Worm (Caenorhabditis elegans): ENCODE data around the gene F14H8.4.
"Not testable (repeated sequence)": the region's sequence is repeated elsewhere in the genome, so short reads cannot be mapped to it uniquely, and the experiment has no call there.

Gene F14H8.4

DNA sequence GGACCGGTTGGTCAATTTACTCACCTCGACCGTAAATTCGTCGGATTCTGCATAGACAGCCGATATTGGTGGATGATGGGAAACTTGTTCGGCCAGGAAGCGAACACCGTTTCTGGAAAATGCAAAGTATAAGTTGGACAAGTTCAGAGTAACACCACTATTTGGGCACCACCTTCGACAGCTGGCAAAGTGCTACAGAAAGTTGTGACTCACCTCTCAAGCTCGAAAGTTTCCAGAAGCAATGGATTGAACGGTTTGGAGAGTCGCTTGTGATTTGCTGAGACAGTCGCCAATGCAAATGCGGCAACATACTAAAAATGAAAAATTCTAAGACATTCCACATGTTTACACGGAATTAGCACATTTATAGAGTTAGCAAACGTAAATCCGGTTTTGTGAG is 10.3 kb upstream of the F14H8.4 start:
- TF ChIP-seq scrt-1 (GFP tag; IDR thresholded peaks at IDR 0.05) = no peak
- no peak for TF ChIP-seq B0310.2 (tag; optimal IDR thresholded peaks at IDR 0.05)
- no peak for TF ChIP-seq aly-1 (tag; optimal IDR thresholded peaks at IDR 0.05)
- TF ChIP-seq tbx-11 (GFP tag; IDR thresholded peaks at IDR 0.05) = no peak
- no peak for TF ChIP-seq hmbx-1 (tag; optimal IDR thresholded peaks at IDR 0.05)
- TF ChIP-seq ets-7 (tag; optimal IDR thresholded peaks at IDR 0.05) = no peak
- no peak for TF ChIP-seq ceh-36 (tag; optimal IDR thresholded peaks at IDR 0.05)
- no peak for TF ChIP-seq hnd-1 (tag; optimal IDR thresholded peaks at IDR 0.05)
- no peak for TF ChIP-seq F13C5.2 (tag; optimal IDR thresholded peaks at IDR 0.05)

DNA sequence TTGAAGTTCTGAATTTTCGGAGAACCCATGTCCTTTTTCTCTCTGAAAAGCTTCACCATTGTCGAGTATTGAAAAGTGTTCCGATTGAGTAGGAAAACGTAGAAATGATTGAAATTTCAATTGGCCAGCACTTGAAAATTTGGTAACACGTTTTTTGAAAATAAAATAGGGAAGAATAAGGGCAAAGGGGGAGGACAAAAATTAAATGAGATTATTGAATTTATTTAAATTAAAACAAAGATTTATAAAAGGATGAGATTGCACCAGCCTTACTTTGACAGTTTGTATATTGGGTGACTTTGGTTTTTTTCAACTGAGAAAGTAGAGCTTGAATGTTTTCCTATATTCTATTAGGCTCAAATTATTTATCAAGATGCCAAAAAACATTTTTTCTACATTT is 9.5 kb upstream of the F14H8.4 start, which contains the start of gene obr-2:
TSS of gene obr-2 (minus strand) at position 101 of the 400 bp plus-strand sequence.
- TF ChIP-seq ceh-13 (GFP tag; optimal IDR thresholded peaks at IDR 0.05) (no peak), ceh-36 (tag; optimal IDR thresholded peaks at IDR 0.05) (no peak), tbx-37 (GFP tag; conservative IDR thresholded peaks at IDR 0.05) (no peak), flt-1 (GFP tag; IDR thresholded peaks at IDR 0.05) (no peak), tbx-11 (GFP tag; IDR thresholded peaks at IDR 0.05) (no peak), pes-1 (GFP tag; IDR thresholded peaks at IDR 0.05) (no peak), scrt-1 (GFP tag; IDR thresholded peaks at IDR 0.05) (no peak), hmbx-1 (tag; optimal IDR thresholded peaks at IDR 0.05) (no peak), hnd-1 (tag; optimal IDR thresholded peaks at IDR 0.05) (no peak), ama-1 (optimal IDR thresholded peaks at IDR 0.05) (no peak)

DNA sequence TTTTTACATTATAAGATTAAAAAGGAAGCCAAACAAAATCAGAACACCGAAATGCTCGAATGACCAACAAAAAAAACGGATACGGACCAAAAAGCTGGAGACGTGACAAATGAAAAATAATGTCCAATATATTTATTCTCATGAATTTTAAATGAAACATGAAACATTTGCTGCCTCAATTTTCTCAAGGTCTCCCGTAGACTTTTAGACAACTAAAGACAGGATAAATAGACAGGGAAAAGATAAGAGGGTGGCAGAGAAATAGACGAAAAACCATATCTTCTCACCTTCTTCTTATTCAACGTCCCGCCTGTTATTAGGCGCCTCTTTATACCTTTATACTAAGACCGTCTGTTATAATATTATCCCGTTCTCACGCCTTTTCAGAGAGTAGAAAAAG is 7.8 kb upstream of the F14H8.4 start:
- TF ChIP-seq flt-1 (GFP tag; IDR thresholded peaks at IDR 0.05) = no peak

DNA sequence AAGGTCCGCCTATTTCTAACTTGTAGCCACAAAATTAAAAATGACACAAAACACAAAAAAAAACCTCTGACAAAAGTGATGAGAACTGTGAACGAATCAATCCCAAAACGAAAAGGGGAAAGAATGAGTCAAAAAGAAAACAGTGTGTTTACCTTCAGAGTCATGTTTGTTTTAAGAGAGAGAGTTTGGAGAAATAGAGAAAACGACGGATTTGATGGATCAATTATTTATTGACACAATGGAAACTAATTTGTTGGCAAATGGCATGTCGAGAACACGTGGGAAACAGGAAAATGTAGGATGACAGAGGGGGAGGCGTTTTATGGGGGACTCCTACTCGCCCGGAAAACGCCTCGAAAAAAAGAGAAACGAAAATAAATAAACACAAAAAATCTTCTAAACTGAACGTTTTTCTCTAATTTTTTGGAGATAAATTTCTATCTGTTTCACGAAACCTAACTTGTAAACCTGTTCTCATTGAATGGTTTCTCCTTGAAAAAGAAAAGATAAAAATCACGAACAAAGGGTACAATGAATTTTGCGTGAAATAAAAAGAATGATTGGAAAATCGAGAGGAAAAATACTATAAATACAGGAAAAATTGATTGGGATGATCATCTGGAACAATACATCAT is 6.7 kb upstream of the F14H8.4 start:
- TF ChIP-seq ama-1 (optimal IDR thresholded peaks at IDR 0.05) (no peak), tbx-11 (GFP tag; IDR thresholded peaks at IDR 0.05) (no peak), F13C5.2 (tag; optimal IDR thresholded peaks at IDR 0.05) (no peak), tbx-37 (GFP tag; conservative IDR thresholded peaks at IDR 0.05) (no peak), ceh-36 (tag; optimal IDR thresholded peaks at IDR 0.05) (no peak), hmbx-1 (tag; optimal IDR thresholded peaks at IDR 0.05) (no peak), B0310.2 (tag; optimal IDR thresholded peaks at IDR 0.05) (no peak), pes-1 (GFP tag; IDR thresholded peaks at IDR 0.05) (no peak), scrt-1 (GFP tag; IDR thresholded peaks at IDR 0.05) (no peak), sea-1 (GFP tag; conservative IDR thresholded peaks at IDR 0.05) (no peak), hmg-4 (GFP tag; optimal IDR thresholded peaks at IDR 0.05) (no peak), flt-1 (GFP tag; IDR thresholded peaks at IDR 0.05) (no peak), ceh-13 (GFP tag; optimal IDR thresholded peaks at IDR 0.05) (no peak), hnd-1 (tag; optimal IDR thresholded peaks at IDR 0.05) (no peak), aly-1 (tag; optimal IDR thresholded peaks at IDR 0.05) (no peak), tra-4 (tag; optimal IDR thresholded peaks at IDR 0.05) (no peak)

DNA sequence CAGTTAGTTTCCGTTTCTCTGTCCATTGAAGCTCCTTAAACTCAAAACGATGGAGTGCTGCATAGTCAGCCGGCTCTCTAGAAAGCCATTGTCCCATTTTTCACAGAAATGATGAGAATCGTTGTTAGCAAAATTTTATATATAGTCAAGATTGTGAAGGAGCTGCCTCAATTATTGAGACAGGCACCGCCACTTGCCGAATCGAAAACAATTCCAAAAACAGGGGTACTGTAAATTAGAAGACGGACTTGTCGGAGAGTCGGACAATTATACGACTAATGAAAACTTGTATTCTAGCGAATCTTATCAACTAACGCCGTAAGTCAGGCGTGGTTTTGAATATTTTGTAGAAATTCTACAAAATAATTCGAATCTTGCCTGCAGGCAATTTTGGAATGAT is 3.4 kb upstream of the F14H8.4 start, which contains the start of gene F14H8.2:
TSS of gene F14H8.2 (minus strand) at position 101 of the 400 bp plus-strand sequence.
- TF ChIP-seq F13C5.2 (tag; optimal IDR thresholded peaks at IDR 0.05) = no peak
- TF ChIP-seq tra-4 (tag; optimal IDR thresholded peaks at IDR 0.05) = no peak
- no peak for TF ChIP-seq hnd-1 (tag; optimal IDR thresholded peaks at IDR 0.05)
- TF ChIP-seq aly-1 (tag; optimal IDR thresholded peaks at IDR 0.05) = no peak
- no peak for TF ChIP-seq scrt-1 (GFP tag; IDR thresholded peaks at IDR 0.05)
- no peak for TF ChIP-seq ceh-13 (GFP tag; optimal IDR thresholded peaks at IDR 0.05)

DNA sequence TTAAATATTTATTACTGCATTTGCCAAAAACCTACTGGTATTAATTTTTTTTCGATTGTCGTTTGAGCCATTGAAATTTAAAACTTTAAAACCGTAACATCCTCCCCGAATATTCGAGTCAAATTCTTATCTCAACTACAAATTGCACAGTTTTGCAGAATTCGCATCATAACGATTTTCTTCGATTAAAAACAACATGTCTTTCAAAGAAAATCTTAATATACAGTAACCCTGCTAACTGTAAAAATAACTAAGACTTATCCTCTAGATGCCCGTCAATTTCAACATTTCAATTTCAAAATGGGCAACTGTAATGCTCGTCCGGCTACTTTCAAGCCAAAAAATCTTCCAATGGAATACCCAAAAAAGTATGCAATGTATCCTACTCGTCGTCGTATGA is 2.9 kb upstream of the F14H8.4 start, which contains the start of gene F14H8.5:
TSS of gene F14H8.5 (plus strand) at position 301 of the 400 bp plus-strand sequence.
- TF ChIP-seq scrt-1 (GFP tag; IDR thresholded peaks at IDR 0.05) (no peak), aly-1 (tag; optimal IDR thresholded peaks at IDR 0.05) (no peak), hnd-1 (tag; optimal IDR thresholded peaks at IDR 0.05) (no peak), tbx-37 (GFP tag; conservative IDR thresholded peaks at IDR 0.05) (no peak), flt-1 (GFP tag; IDR thresholded peaks at IDR 0.05) (no peak), ets-7 (tag; optimal IDR thresholded peaks at IDR 0.05) (no peak), ama-1 (optimal IDR thresholded peaks at IDR 0.05) (no peak), pes-1 (GFP tag; IDR thresholded peaks at IDR 0.05) (no peak), hmbx-1 (tag; optimal IDR thresholded peaks at IDR 0.05) (no peak), hmg-4 (GFP tag; optimal IDR thresholded peaks at IDR 0.05) (no peak), ceh-13 (GFP tag; optimal IDR thresholded peaks at IDR 0.05) (no peak), B0310.2 (tag; optimal IDR thresholded peaks at IDR 0.05) (no peak), ceh-36 (tag; optimal IDR thresholded peaks at IDR 0.05) (no peak), F13C5.2 (tag; optimal IDR thresholded peaks at IDR 0.05) (no peak)

DNA sequence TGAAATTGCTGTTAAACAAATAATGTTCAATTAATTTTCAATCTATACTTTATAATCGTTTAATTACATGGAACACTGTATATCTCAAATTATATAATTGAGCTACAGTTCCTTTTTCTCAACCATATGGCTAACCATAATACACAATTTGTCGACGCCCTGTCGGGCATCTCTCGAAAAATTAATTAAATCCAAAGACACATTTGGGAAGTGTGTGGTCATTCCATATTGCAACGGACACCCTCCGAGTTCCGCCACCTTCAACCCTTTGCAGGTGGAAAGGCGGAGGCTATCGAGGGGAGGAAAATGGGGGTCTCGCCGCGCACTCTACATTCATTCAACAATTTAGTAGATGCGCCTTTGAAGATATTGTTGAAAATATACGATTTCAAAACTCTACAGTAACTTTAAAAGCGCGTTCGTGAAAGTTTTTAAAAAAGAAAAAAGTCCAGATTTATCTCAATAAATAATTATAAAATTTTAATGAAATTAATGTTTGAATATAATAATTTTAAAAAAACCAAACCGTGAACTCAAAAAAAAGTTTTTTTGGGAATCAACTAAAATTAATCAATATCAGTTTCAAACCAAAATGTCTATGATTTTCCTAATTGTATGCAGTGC is 5.4 kb downstream of the F14H8.4 start, which contains the start of gene F14H8.8:
TSS of gene F14H8.8 (plus strand) at position 574 of the 624 bp plus-strand sequence.
- TF ChIP-seq ceh-36 (tag; optimal IDR thresholded peaks at IDR 0.05) (peak; percentile 2), hmg-4 (GFP tag; optimal IDR thresholded peaks at IDR 0.05) (peak; percentile 12), ama-1 (optimal IDR thresholded peaks at IDR 0.05) (no peak)

DNA sequence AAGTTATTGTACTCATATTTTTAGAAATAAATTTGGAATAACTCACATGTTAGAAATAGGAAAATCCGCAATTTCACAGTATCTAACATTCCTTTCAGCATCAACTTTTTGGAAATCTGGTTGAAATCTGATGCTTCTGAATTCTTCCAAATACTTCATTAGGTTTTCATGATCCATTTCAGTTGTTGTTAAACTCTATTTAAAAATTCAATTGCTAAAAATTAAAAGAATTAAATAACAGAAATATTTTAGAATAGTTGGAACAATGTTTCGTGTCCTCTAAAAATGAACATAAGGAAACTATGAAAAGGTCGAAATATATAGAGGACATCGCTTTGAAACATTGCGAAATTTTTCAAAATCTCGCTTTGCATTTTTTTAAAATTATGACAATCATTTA is 7.7 kb downstream of the F14H8.4 start, which contains the start of gene cng-1:
TSS of gene cng-1 (minus strand) at position 101 of the 400 bp plus-strand sequence.
- TF ChIP-seq tra-4 (tag; optimal IDR thresholded peaks at IDR 0.05); aly-1 (tag; optimal IDR thresholded peaks at IDR 0.05); tbx-37 (GFP tag; conservative IDR thresholded peaks at IDR 0.05): not testable (repeated sequence)

Data from whole organism, early embryonic.